Fruit fly (Drosophila melanogaster) whole organism, embryonic: Measurements from ENCODE around the gene AP-1sigma.

Source experiments
- Bteb2 ChIP-seq: fragments of 200-800 bp; sonication (Bioruptor generic); optimal IDR thresholded peaks from 2 replicates; lab custom pipeline; 2016; ENCODE audit warnings: missing biosample characterization, missing genetic modification characterization
- CG12219 ChIP-seq: fragments of 200-800 bp; sonication (Bioruptor generic); optimal IDR thresholded peaks from 3 replicates; lab custom pipeline; 2018; ENCODE audit warnings: missing biosample characterization, mild to moderate bottlenecking, missing genetic modification characterization
- CG14667 ChIP-seq: fragments of 200-800 bp; sonication (Bioruptor generic); IDR thresholded peaks from 2 replicates; pipeline ENCODE4 v1.3.6; 2022; ENCODE audit warnings: missing biosample characterization, missing genetic modification characterization
- CG1529 ChIP-seq: fragments of 200-800 bp; sonication (Bioruptor generic); optimal IDR thresholded peaks from 3 replicates; lab custom pipeline; 2018; ENCODE audit warnings: missing biosample characterization, missing genetic modification characterization
- CG1647 ChIP-seq: fragments of 200-800 bp; sonication (Bioruptor generic); optimal IDR thresholded peaks from 3 replicates; lab custom pipeline; 2016; ENCODE audit warnings: missing biosample characterization, missing genetic modification characterization
- CG16779 ChIP-seq: fragments of 200-800 bp; sonication (Bioruptor generic); IDR thresholded peaks from 2 replicates; pipeline ENCODE4 v1.3.6; 2022; ENCODE audit warnings: missing biosample characterization, missing genetic modification characterization
- CG17385 ChIP-seq: fragments of 200-800 bp; sonication (Bioruptor generic); optimal IDR thresholded peaks from 3 replicates; lab custom pipeline; 2018; ENCODE audit warnings: missing biosample characterization, mild to moderate bottlenecking, missing genetic modification characterization
- CG18011 ChIP-seq: fragments of 200-800 bp; sonication (Bioruptor generic); optimal IDR thresholded peaks from 2 replicates; lab custom pipeline; 2017; ENCODE audit warnings: missing biosample characterization, missing genetic modification characterization, mild to moderate bottlenecking, moderate library complexity, missing genotype
- CG2120 ChIP-seq: fragments of 200-800 bp; sonication (Bioruptor generic); optimal IDR thresholded peaks from 3 replicates; lab custom pipeline; 2016; ENCODE audit warnings: missing biosample characterization, missing genetic modification characterization
- CG2199 ChIP-seq: fragments of 200-800 bp; sonication (Bioruptor generic); IDR thresholded peaks from 3 replicates; pipeline ENCODE4 v1.3.6; 2022; ENCODE audit warnings: missing biosample characterization, missing genetic modification characterization
- CG2678 ChIP-seq: fragments of 200-800 bp; sonication (Bioruptor generic); optimal IDR thresholded peaks from 3 replicates; lab custom pipeline; 2019; ENCODE audit warnings: missing biosample characterization, mild to moderate bottlenecking, missing genetic modification characterization, moderate library complexity
- CG3065 ChIP-seq: fragments of 200-800 bp; sonication (Bioruptor generic); optimal IDR thresholded peaks from 2 replicates; lab custom pipeline; 2016; ENCODE audit warnings: missing biosample characterization, missing genetic modification characterization
- CG32772 ChIP-seq: fragments of 200-800 bp; sonication (Bioruptor generic); IDR thresholded peaks from 2 replicates; pipeline ENCODE4 v1.3.6; 2022; ENCODE audit warnings: missing biosample characterization, missing genetic modification characterization
- CG33213 ChIP-seq: fragments of 200-800 bp; sonication (Bioruptor generic); optimal IDR thresholded peaks from 3 replicates; lab custom pipeline; 2016; ENCODE audit warnings: missing biosample characterization, missing genetic modification characterization
- CG34376 ChIP-seq: fragments of 200-800 bp; sonication (Bioruptor generic); optimal IDR thresholded peaks from 2 replicates; lab custom pipeline; 2018; ENCODE audit warnings: missing biosample characterization, mild to moderate bottlenecking, missing genetic modification characterization
- CG4707 ChIP-seq: fragments of 200-800 bp; sonication (Bioruptor generic); optimal IDR thresholded peaks from 2 replicates; lab custom pipeline; 2018; ENCODE audit warnings: missing biosample characterization, mild to moderate bottlenecking, missing genetic modification characterization, moderate library complexity
- CG4854 ChIP-seq: fragments of 200-800 bp; sonication (Bioruptor generic); optimal IDR thresholded peaks from 2 replicates; lab custom pipeline; 2016; ENCODE audit warnings: missing biosample characterization, missing genetic modification characterization, inconsistent platforms
- CG5953 ChIP-seq: fragments of 200-800 bp; sonication (Bioruptor generic); IDR thresholded peaks from 2 replicates; pipeline ENCODE4 v1.3.6; 2022; ENCODE audit warnings: missing biosample characterization, missing genetic modification characterization
- CG6654 ChIP-seq: fragments of 200-800 bp; sonication (Bioruptor generic); optimal IDR thresholded peaks from 2 replicates; lab custom pipeline; 2017; ENCODE audit warnings: missing biosample characterization, mild to moderate bottlenecking, missing genetic modification characterization
- CG6854 ChIP-seq: fragments of 200-800 bp; sonication (Bioruptor generic); optimal IDR thresholded peaks from 3 replicates; lab custom pipeline; 2017; ENCODE audit warnings: missing biosample characterization, mild to moderate bottlenecking, missing genetic modification characterization
- CG7928 ChIP-seq: fragments of 200-800 bp; sonication (Bioruptor generic); optimal IDR thresholded peaks from 2 replicates; lab custom pipeline; 2017; ENCODE audit warnings: missing biosample characterization, mild to moderate bottlenecking, missing genetic modification characterization
- CG8388 ChIP-seq: fragments of 200-800 bp; sonication (Bioruptor generic); optimal IDR thresholded peaks from 2 replicates; lab custom pipeline; 2019; ENCODE audit warnings: missing biosample characterization, mild to moderate bottlenecking, missing genetic modification characterization, moderate library complexity
- CG8944 ChIP-seq: fragments of 200-800 bp; sonication (Bioruptor generic); optimal IDR thresholded peaks from 3 replicates; lab custom pipeline; 2016; ENCODE audit warnings: missing biosample characterization, missing genetic modification characterization
- CG9437 ChIP-seq: fragments of 200-800 bp; sonication (Bioruptor generic); optimal IDR thresholded peaks from 2 replicates; lab custom pipeline; 2018; ENCODE audit warnings: missing biosample characterization, mild to moderate bottlenecking, missing genetic modification characterization
- CG9817 ChIP-seq: fragments of 200-800 bp; sonication (Bioruptor generic); optimal IDR thresholded peaks from 2 replicates; lab custom pipeline; 2018; ENCODE audit warnings: missing biosample characterization, mild to moderate bottlenecking, missing genetic modification characterization, moderate library complexity
- D19B ChIP-seq: fragments of 200-800 bp; sonication (Bioruptor generic); optimal IDR thresholded peaks from 2 replicates; lab custom pipeline; 2017; ENCODE audit warnings: missing biosample characterization, mild to moderate bottlenecking, missing genetic modification characterization
- Dek ChIP-seq: fragments of 200-800 bp; sonication (Bioruptor generic); optimal IDR thresholded peaks from 3 replicates; lab custom pipeline; 2019; ENCODE audit warnings: missing biosample characterization, mild to moderate bottlenecking, missing genetic modification characterization, moderate library complexity
- Eip74EF ChIP-seq, 2 experiments: fragments of 200-800 bp in 1 of 2; fragments of >200 bp in 1 of 2; sonication (Bioruptor generic) in 1 of 2; optimal IDR thresholded peaks; 2 replicates each; lab custom pipeline; 2017 to 2019; ENCODE audit warnings: missing biosample characterization in 2 of 2, missing genetic modification characterization in 2 of 2, mild to moderate bottlenecking in 1 of 2, moderate library complexity in 1 of 2
- Fer2 ChIP-seq: fragments of 200-800 bp; sonication (Bioruptor generic); optimal IDR thresholded peaks from 2 replicates; lab custom pipeline; 2018; ENCODE audit warnings: missing biosample characterization, mild to moderate bottlenecking, missing genetic modification characterization, moderate library complexity
- H15 ChIP-seq: fragments of 200-800 bp; sonication (Bioruptor generic); IDR thresholded peaks from 3 replicates; pipeline ENCODE4 v1.3.6; 2022; ENCODE audit warnings: missing biosample characterization, missing genetic modification characterization
- HLH4C ChIP-seq: fragments of 200-800 bp; sonication (Bioruptor generic); IDR thresholded peaks from 3 replicates; pipeline ENCODE4 v1.3.6; 2022; ENCODE audit warnings: missing biosample characterization, missing genetic modification characterization; ENCODE audit not compliant: partially characterized antibody
- HLH54F ChIP-seq: fragments of 200-800 bp; sonication (Bioruptor generic); optimal IDR thresholded peaks from 3 replicates; lab custom pipeline; 2016; ENCODE audit warnings: missing biosample characterization, missing genetic modification characterization
- HLHmδ ChIP-seq: fragments of 200-800 bp; sonication (Bioruptor generic); optimal IDR thresholded peaks from 2 replicates; lab custom pipeline; 2018; ENCODE audit warnings: missing biosample characterization, mild to moderate bottlenecking, missing genetic modification characterization, moderate library complexity
- MESR4 ChIP-seq: fragments of 200-800 bp; sonication (Bioruptor generic); optimal IDR thresholded peaks from 2 replicates; lab custom pipeline; 2018; ENCODE audit warnings: missing biosample characterization, mild to moderate bottlenecking, missing genetic modification characterization, moderate library complexity
- Rfx ChIP-seq: fragments of 200-800 bp; sonication (Bioruptor generic); IDR thresholded peaks from 2 replicates; pipeline ENCODE4 v1.3.6; 2022; ENCODE audit warnings: missing biosample characterization, missing genetic modification characterization
- Ssrp ChIP-seq: fragments of 200-800 bp; sonication (Bioruptor generic); optimal IDR thresholded peaks from 2 replicates; lab custom pipeline; 2018; ENCODE audit warnings: missing biosample characterization, mild to moderate bottlenecking, missing genetic modification characterization, moderate library complexity
- Stat92E ChIP-seq, 3 experiments: fragments of >200 bp in 2 of 3; fragments of 200-800 bp in 1 of 3; sonication (Bioruptor generic) in 1 of 3; optimal IDR thresholded peaks; 2 replicates each; lab custom pipeline; 2017 to 2019; ENCODE audit warnings: missing biosample characterization in 3 of 3, missing genetic modification characterization in 3 of 3, mild to moderate bottlenecking in 1 of 3, moderate library complexity in 1 of 3
- ara ChIP-seq: fragments of 200-800 bp; sonication (Bioruptor generic); IDR thresholded peaks from 2 replicates; pipeline ENCODE4 v1.3.6; 2022; ENCODE audit warnings: missing biosample characterization, missing genetic modification characterization
- ash1 ChIP-seq: fragments of 200-800 bp; sonication (Bioruptor generic); optimal IDR thresholded peaks from 2 replicates; lab custom pipeline; 2018; ENCODE audit warnings: missing biosample characterization, mild to moderate bottlenecking, missing genetic modification characterization
- cas ChIP-seq: fragments of 200-800 bp; sonication (Bioruptor generic); IDR thresholded peaks from 2 replicates; pipeline ENCODE4 v1.3.6; 2022; ENCODE audit warnings: missing biosample characterization, missing genetic modification characterization
- pros ChIP-seq: fragments of 200-800 bp; sonication (Bioruptor generic); optimal IDR thresholded peaks from 3 replicates; lab custom pipeline; 2019; ENCODE audit warnings: missing biosample characterization, mild to moderate bottlenecking, missing genetic modification characterization, moderate library complexity
- ro ChIP-seq: fragments of 200-800 bp; sonication (Bioruptor generic); IDR thresholded peaks from 2 replicates; pipeline ENCODE4 v1.3.6; 2022; ENCODE audit warnings: missing biosample characterization, missing genetic modification characterization
- row ChIP-seq: fragments of 200-800 bp; sonication (Bioruptor generic); IDR thresholded peaks from 3 replicates; pipeline ENCODE4 v1.3.6; 2022; ENCODE audit warnings: missing biosample characterization, missing genetic modification characterization
- slp2 ChIP-seq: fragments of 200-800 bp; sonication (Bioruptor generic); optimal IDR thresholded peaks from 2 replicates; lab custom pipeline; 2016; ENCODE audit warnings: missing biosample characterization, missing genetic modification characterization
- sqz ChIP-seq: fragments of 200-800 bp; sonication (Bioruptor generic); optimal IDR thresholded peaks from 3 replicates; lab custom pipeline; 2018; ENCODE audit warnings: missing biosample characterization, mild to moderate bottlenecking, missing genetic modification characterization
- stc ChIP-seq: fragments of 200-800 bp; sonication (Bioruptor generic); IDR thresholded peaks from 2 replicates; pipeline ENCODE4 v1.3.6; 2022; ENCODE audit warnings: missing biosample characterization, missing genetic modification characterization
- tap ChIP-seq: fragments of 200-800 bp; optimal IDR thresholded peaks from 3 replicates; lab custom pipeline; 2019; ENCODE audit warnings: missing biosample characterization, mild to moderate bottlenecking, missing genetic modification characterization, moderate library complexity
- twi ChIP-seq: fragments of 200-800 bp; optimal IDR thresholded peaks from 2 replicates; lab custom pipeline; 2019; ENCODE audit warnings: missing biosample characterization, mild to moderate bottlenecking, missing genetic modification characterization, moderate library complexity

AP-1sigma gene

dm6 chr3R:23933684-23934575 lies 24.5 kb upstream of the AP-1sigma start, which contains the start of gene CG5854 (continued):
- TF ChIP-seq CG14667 (GFP tag; lab: Robert Waterston, UW) (peak; percentile 64), CG4854 (GFP tag; lab: Kevin White, UChicago) (no peak), tap (tag; lab: Kevin White, UChicago) (peak; percentile 68), ara (GFP tag; lab: Robert Waterston, UW) (peak; percentile 63; the same call in 1 of the 2 replicates), stc (peak; percentile 82), CG3065 (GFP tag; lab: Kevin White, UChicago) (peak; percentile 50), CG4707 (GFP tag; lab: Kevin White, UChicago) (peak; percentile 75), Rfx (GFP tag; lab: Robert Waterston, UW) (peak; percentile 77), Stat92E (GFP tag; optimal IDR thresholded peaks at IDR 0.05; lab: Kevin White, UChicago) (peak in 1 of 3 experiments; percentile 74), CG6854 (GFP tag; lab: Kevin White, UChicago) (peak; percentile 53), CG6654 (GFP tag; lab: Kevin White, UChicago) (peak; percentile 69), D19B (peak; percentile 14), ash1 (GFP tag; lab: Kevin White, UChicago) (no peak), slp2 (GFP tag; lab: Kevin White, UChicago) (peak; percentile 32), sqz (GFP tag; lab: Kevin White, UChicago) (no peak), MESR4 (GFP tag; lab: Kevin White, UChicago) (peak; percentile 86), CG32772 (GFP tag; lab: Robert Waterston, UW) (peak; percentile 37; the same call in 1 of the 2 replicates), twi (tag; lab: Kevin White, UChicago) (peak; percentile 15), HLHmδ (GFP tag; lab: Kevin White, UChicago) (no peak), CG2120 (peak; percentile 59), CG1647 (GFP tag; lab: Kevin White, UChicago) (peak; percentile 59), CG18011 (peak; percentile 39), CG8388 (peak; percentile 78), CG2199 (no peak), cas (GFP tag; lab: Robert Waterston, UW) (no peak), CG12219 (GFP tag; lab: Kevin White, UChicago) (peak; percentile 84), CG33213 (GFP tag; lab: Kevin White, UChicago) (peak; percentile 56), CG34376 (peak; percentile 64), ro (peak; percentile 32; the same call in 1 of the 2 replicates), pros (GFP tag; lab: Kevin White, UChicago) (no peak), Fer2 (tag; lab: Kevin White, UChicago) (no peak), CG9437 (peak; percentile 49), row (GFP tag; lab: Robert Waterston, UW) (peak; percentile 50; the same call in 2 of the 3 replicates), Bteb2 (GFP tag; lab: Kevin White, UChicago) (peak; percentile 64), Dek (tag; lab: Kevin White, UChicago) (peak; percentile 22), CG17385 (GFP tag; lab: Kevin White, UChicago) (peak; percentile 89), CG8944 (GFP tag; lab: Kevin White, UChicago) (peak; percentile 73), HLH4C (no peak), CG9817 (peak; percentile 11), CG2678 (tag; lab: Kevin White, UChicago) (peak; percentile 76), Eip74EF (GFP tag; optimal IDR thresholded peaks at IDR 0.05; lab: Kevin White, UChicago) (peak in 1 of 2 experiments; percentile 53), CG7928 (GFP tag; lab: Kevin White, UChicago) (peak; percentile 19), CG1529 (GFP tag; lab: Kevin White, UChicago) (peak; percentile 77), CG5953 (GFP tag; lab: Robert Waterston, UW) (0 out of 2 replicates have a peak, but pooled peaks have one; percentile 48), H15 (GFP tag; lab: Robert Waterston, UW) (peak; percentile 69; the same call in 2 of the 3 replicates), Ssrp (tag; lab: Kevin White, UChicago) (peak; percentile 68), HLH54F (GFP tag; lab: Kevin White, UChicago) (peak; percentile 38), CG16779 (no peak)
